Fruit fly (Drosophila melanogaster) whole organism, embryonic: ENCODE results near the gene CG9919.

ENCODE experiments used
- Adf1 ChIP-seq: fragments of 200-800 bp; sonication (Bioruptor generic); IDR thresholded peaks from 2 replicates; pipeline ENCODE4 v1.3.6; 2022; ENCODE audit warnings: missing biosample characterization, missing genetic modification characterization
- Awh ChIP-seq: fragments of 200-800 bp; sonication (Bioruptor generic); IDR thresholded peaks from 2 replicates; pipeline ENCODE4, ENCODE4 v1.3.6; 2022; ENCODE audit warnings: missing biosample characterization, missing genetic modification characterization
- Bgb ChIP-seq: fragments of 200-800 bp; sonication (Bioruptor generic); IDR thresholded peaks from 2 replicates; pipeline ENCODE4 v1.3.6; 2022; ENCODE audit warnings: missing biosample characterization, missing genetic modification characterization; ENCODE audit not compliant: partially characterized antibody
- C15 ChIP-seq: fragments of 200-800 bp; sonication (Bioruptor generic); IDR thresholded peaks from 3 replicates; pipeline ENCODE4 v1.3.6; 2022; ENCODE audit warnings: missing biosample characterization, missing genetic modification characterization
- CG11085 ChIP-seq: fragments of 200-800 bp; sonication (Bioruptor generic); IDR thresholded peaks from 2 replicates; pipeline ENCODE4 v1.3.6; 2022; ENCODE audit warnings: missing biosample characterization, missing genetic modification characterization
- CG11723 ChIP-seq: fragments of 200-800 bp; sonication (Bioruptor generic); optimal IDR thresholded peaks from 2 replicates; lab custom pipeline; 2017; ENCODE audit warnings: missing biosample characterization, mild to moderate bottlenecking, missing genetic modification characterization
- CG13894 ChIP-seq: fragments of 200-800 bp; sonication (Bioruptor generic); optimal IDR thresholded peaks from 3 replicates; lab custom pipeline; 2018; ENCODE audit warnings: missing biosample characterization, mild to moderate bottlenecking, missing genetic modification characterization, moderate library complexity
- CG15073 ChIP-seq: fragments of 200-800 bp; sonication (Bioruptor generic); optimal IDR thresholded peaks from 2 replicates; lab custom pipeline; 2016; ENCODE audit warnings: missing biosample characterization, missing genetic modification characterization
- CG16813 ChIP-seq: fragments of 200-800 bp; sonication (Bioruptor generic); IDR thresholded peaks from 3 replicates; pipeline ENCODE4 v1.3.6; 2022; ENCODE audit warnings: missing biosample characterization, missing genetic modification characterization; ENCODE audit not compliant: partially characterized antibody
- CG16815 ChIP-seq: fragments of 200-800 bp; sonication (Bioruptor generic); optimal IDR thresholded peaks from 3 replicates; lab custom pipeline; 2017; ENCODE audit warnings: missing biosample characterization, mild to moderate bottlenecking, missing genetic modification characterization
- CG17385 ChIP-seq: fragments of 200-800 bp; sonication (Bioruptor generic); optimal IDR thresholded peaks from 3 replicates; lab custom pipeline; 2018; ENCODE audit warnings: missing biosample characterization, mild to moderate bottlenecking, missing genetic modification characterization
- CG2116 ChIP-seq: fragments of 200-800 bp; sonication (Bioruptor generic); optimal IDR thresholded peaks from 3 replicates; lab custom pipeline; 2018; ENCODE audit warnings: missing biosample characterization, mild to moderate bottlenecking, missing genetic modification characterization
- CG32532 ChIP-seq: fragments of 200-800 bp; sonication (Bioruptor generic); IDR thresholded peaks from 2 replicates; pipeline ENCODE4 v1.3.6; 2022; ENCODE audit warnings: missing biosample characterization, missing genetic modification characterization
- CG33213 ChIP-seq: fragments of 200-800 bp; sonication (Bioruptor generic); optimal IDR thresholded peaks from 3 replicates; lab custom pipeline; 2016; ENCODE audit warnings: missing biosample characterization, missing genetic modification characterization
- CG4854 ChIP-seq: fragments of 200-800 bp; sonication (Bioruptor generic); optimal IDR thresholded peaks from 2 replicates; lab custom pipeline; 2016; ENCODE audit warnings: missing biosample characterization, missing genetic modification characterization, inconsistent platforms
- CG6254 ChIP-seq: fragments of 200-800 bp; sonication (Bioruptor generic); optimal IDR thresholded peaks from 3 replicates; lab custom pipeline; 2017; ENCODE audit warnings: mild to moderate bottlenecking, missing biosample characterization, missing genetic modification reagents, missing genetic modification characterization
- CG6654 ChIP-seq: fragments of 200-800 bp; sonication (Bioruptor generic); optimal IDR thresholded peaks from 2 replicates; lab custom pipeline; 2017; ENCODE audit warnings: missing biosample characterization, mild to moderate bottlenecking, missing genetic modification characterization
- CG6683 ChIP-seq: fragments of 200-800 bp; sonication (Bioruptor generic); optimal IDR thresholded peaks from 2 replicates; lab custom pipeline; 2017; ENCODE audit warnings: missing biosample characterization, mild to moderate bottlenecking, missing genetic modification characterization, missing genetic modification reagents
- CG7928 ChIP-seq: fragments of 200-800 bp; sonication (Bioruptor generic); optimal IDR thresholded peaks from 2 replicates; lab custom pipeline; 2017; ENCODE audit warnings: missing biosample characterization, mild to moderate bottlenecking, missing genetic modification characterization
- E2f1 ChIP-seq: fragments of 200-800 bp; sonication (Bioruptor generic); IDR thresholded peaks from 2 replicates; pipeline ENCODE4 v1.3.6; 2022; ENCODE audit warnings: missing biosample characterization, missing genetic modification characterization
- ERR ChIP-seq: fragments of 200-800 bp; sonication (Bioruptor generic); optimal IDR thresholded peaks from 2 replicates; lab custom pipeline; 2016; ENCODE audit warnings: missing biosample characterization, missing genetic modification characterization
- Elba2 ChIP-seq: fragments of 200-800 bp; sonication (Bioruptor generic); optimal IDR thresholded peaks from 3 replicates; lab custom pipeline; 2016; ENCODE audit warnings: missing biosample characterization, missing genetic modification characterization
- Fer3 ChIP-seq: fragments of 200-800 bp; sonication (Bioruptor generic); optimal IDR thresholded peaks from 2 replicates; lab custom pipeline; 2018; ENCODE audit warnings: missing biosample characterization, mild to moderate bottlenecking, missing genetic modification characterization, moderate library complexity
- HHEX ChIP-seq: fragments of 200-800 bp; sonication (Bioruptor generic); optimal IDR thresholded peaks from 3 replicates; lab custom pipeline; 2017; ENCODE audit warnings: missing biosample characterization, mild to moderate bottlenecking, missing genetic modification characterization, missing genetic modification reagents
- Hr39 ChIP-seq: fragments of >200 bp; optimal IDR thresholded peaks from 2 replicates; lab custom pipeline; 2017
- Optix ChIP-seq: fragments of 200-800 bp; sonication (Bioruptor generic); IDR thresholded peaks from 3 replicates; pipeline ENCODE4 v1.3.6; 2022; ENCODE audit warnings: missing biosample characterization, missing genetic modification characterization
- Rfx ChIP-seq: fragments of 200-800 bp; sonication (Bioruptor generic); IDR thresholded peaks from 2 replicates; pipeline ENCODE4 v1.3.6; 2022; ENCODE audit warnings: missing biosample characterization, missing genetic modification characterization
- Sox100B ChIP-seq: fragments of 200-800 bp; sonication (Bioruptor generic); optimal IDR thresholded peaks from 3 replicates; lab custom pipeline; 2018; ENCODE audit warnings: missing biosample characterization, mild to moderate bottlenecking, missing genetic modification characterization
- Xbp1 ChIP-seq: fragments of 200-800 bp; sonication (Bioruptor generic); optimal IDR thresholded peaks from 3 replicates; lab custom pipeline; 2016; ENCODE audit warnings: missing biosample characterization, mild to moderate bottlenecking, missing genetic modification characterization
- ab ChIP-seq: fragments of 200-800 bp; sonication (Bioruptor generic); optimal IDR thresholded peaks from 2 replicates; lab custom pipeline; 2016; ENCODE audit warnings: missing biosample characterization, missing genetic modification characterization
- bcd ChIP-seq: fragments of 200-800 bp; sonication (Bioruptor generic); optimal IDR thresholded peaks from 2 replicates; lab custom pipeline; 2017; ENCODE audit warnings: missing biosample characterization, mild to moderate bottlenecking, missing genetic modification characterization
- cad ChIP-seq: fragments of >200 bp; optimal IDR thresholded peaks from 2 replicates; lab custom pipeline; 2017; ENCODE audit warnings: missing biosample characterization, missing genetic modification characterization
- cwo ChIP-seq: fragments of 200-800 bp; sonication (Bioruptor generic); optimal IDR thresholded peaks from 3 replicates; lab custom pipeline; 2017; ENCODE audit warnings: missing biosample characterization, missing genetic modification characterization, mild to moderate bottlenecking, moderate library complexity, missing genetic modification reagents
- danr ChIP-seq: fragments of 200-800 bp; sonication (Bioruptor generic); IDR thresholded peaks from 2 replicates; pipeline ENCODE4 v1.3.6; 2022; ENCODE audit warnings: missing biosample characterization, missing genetic modification characterization
- esg ChIP-seq: fragments of 200-800 bp; sonication (Bioruptor generic); conservative IDR thresholded peaks from 2 replicates; pipeline ENCODE4 v1.3.6; 2022; ENCODE audit warnings: missing biosample characterization, missing genetic modification characterization
- gce ChIP-seq: fragments of 200-800 bp; sonication (Bioruptor generic); IDR thresholded peaks from 3 replicates; pipeline ENCODE4 v1.3.6; 2022; ENCODE audit warnings: missing biosample characterization, missing genetic modification characterization
- insv ChIP-seq, 2 experiments: fragments of 200-800 bp; sonication (Bioruptor generic); optimal IDR thresholded peaks; 3 replicates each; lab custom pipeline; 2016 to 2018; ENCODE audit warnings: missing biosample characterization in 2 of 2, missing genetic modification characterization in 2 of 2
- jing ChIP-seq: fragments of 200-800 bp; sonication (Bioruptor generic); optimal IDR thresholded peaks from 2 replicates; lab custom pipeline; 2018; ENCODE audit warnings: missing biosample characterization, mild to moderate bottlenecking, missing genetic modification characterization
- lola ChIP-seq, 3 experiments: fragments of >200 bp in 2 of 3; fragments of 200-800 bp in 1 of 3; sonication (Bioruptor generic) in 1 of 3; optimal IDR thresholded peaks; 2 replicates each; lab custom pipeline; 2017 to 2019; ENCODE audit warnings: missing biosample characterization in 3 of 3, missing genetic modification characterization in 3 of 3, mild to moderate bottlenecking in 1 of 3, moderate library complexity in 1 of 3
- nerfin-2 ChIP-seq: fragments of 200-800 bp; sonication (Bioruptor generic); IDR thresholded peaks from 2 replicates; pipeline ENCODE4 v1.3.6; 2022; ENCODE audit warnings: missing biosample characterization, missing genetic modification characterization; ENCODE audit not compliant: partially characterized antibody
- peb ChIP-seq: fragments of 200-800 bp; sonication (Bioruptor generic); IDR thresholded peaks from 2 replicates; pipeline ENCODE4 v1.3.6; 2022; ENCODE audit warnings: missing biosample characterization, missing genetic modification characterization
- phol ChIP-seq: fragments of 200-800 bp; sonication (Bioruptor generic); optimal IDR thresholded peaks from 3 replicates; lab custom pipeline; 2018; ENCODE audit warnings: missing biosample characterization, mild to moderate bottlenecking, missing genetic modification characterization, moderate library complexity
- pita ChIP-seq: fragments of 200-800 bp; sonication (Bioruptor generic); optimal IDR thresholded peaks from 2 replicates; lab custom pipeline; 2017; ENCODE audit warnings: missing biosample characterization, mild to moderate bottlenecking, missing genetic modification characterization
- pros ChIP-seq: fragments of 200-800 bp; sonication (Bioruptor generic); optimal IDR thresholded peaks from 3 replicates; lab custom pipeline; 2019; ENCODE audit warnings: missing biosample characterization, mild to moderate bottlenecking, missing genetic modification characterization, moderate library complexity
- sisA ChIP-seq: fragments of 200-800 bp; sonication (Bioruptor generic); IDR thresholded peaks from 2 replicates; pipeline ENCODE4 v1.3.6; 2022; ENCODE audit warnings: missing biosample characterization, missing genetic modification characterization
- sob ChIP-seq: fragments of 200-800 bp; sonication (Bioruptor generic); IDR thresholded peaks from 2 replicates; pipeline ENCODE4 v1.3.6; 2022; ENCODE audit warnings: missing biosample characterization, missing genetic modification characterization
- tap ChIP-seq: fragments of 200-800 bp; optimal IDR thresholded peaks from 3 replicates; lab custom pipeline; 2019; ENCODE audit warnings: missing biosample characterization, mild to moderate bottlenecking, missing genetic modification characterization, moderate library complexity
- tna ChIP-seq: fragments of 200-800 bp; sonication (Bioruptor generic); IDR thresholded peaks from 2 replicates; pipeline ENCODE4 v1.3.6; 2022; ENCODE audit warnings: missing biosample characterization, missing genetic modification characterization; ENCODE audit not compliant: partially characterized antibody
- tup ChIP-seq: fragments of 200-800 bp; sonication (Bioruptor generic); optimal IDR thresholded peaks from 2 replicates; lab custom pipeline; 2016; ENCODE audit warnings: missing biosample characterization, mild to moderate bottlenecking, missing genetic modification characterization, moderate library complexity
- usp ChIP-seq: fragments of >200 bp; optimal IDR thresholded peaks from 2 replicates; lab custom pipeline; 2017; ENCODE audit warnings: missing biosample characterization, missing genetic modification characterization
- vvl ChIP-seq: fragments of 200-800 bp; sonication (Bioruptor generic); IDR thresholded peaks from 2 replicates; pipeline ENCODE4 v1.3.6; 2022; ENCODE audit warnings: missing biosample characterization, missing genetic modification characterization

CG9919 gene

DNA sequence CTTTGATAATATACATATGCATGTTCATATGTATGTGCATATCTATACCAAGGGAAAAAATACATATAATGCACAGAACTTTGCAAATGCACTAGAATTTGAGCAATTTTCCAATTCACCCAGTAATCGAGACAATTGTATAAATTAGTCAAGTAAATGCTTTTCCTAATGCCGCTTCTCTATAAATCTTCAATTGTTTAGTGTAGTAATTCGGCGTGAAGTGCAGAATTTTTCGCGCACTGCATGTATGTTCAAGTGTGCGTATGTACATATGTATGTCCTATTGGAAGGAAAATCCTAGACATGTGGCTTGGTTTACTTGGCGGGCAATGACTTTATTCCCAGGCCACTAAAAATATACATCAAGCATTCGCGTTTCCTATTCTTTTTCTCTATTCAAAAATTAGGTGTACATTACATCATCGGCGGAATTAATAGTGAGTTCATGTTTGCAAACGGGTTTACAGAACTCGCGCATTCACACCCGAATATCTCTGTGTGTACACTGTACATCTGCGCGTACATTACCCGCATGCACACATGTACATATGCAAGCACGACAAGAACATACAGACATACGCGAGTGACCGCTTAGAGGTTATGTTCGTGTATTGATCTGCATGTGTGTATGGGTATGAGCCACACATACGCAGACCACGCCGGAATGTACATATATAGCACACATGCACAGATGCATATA, 11.6 kb downstream of the CG9919 start (continued):
- no peak for TF ChIP-seq ab
- TF ChIP-seq CG6683 (GFP tag; lab: Kevin White, UChicago) = no peak
- no peak for TF ChIP-seq esg (GFP tag; lab: Robert Waterston, UW)
- no peak for TF ChIP-seq usp
- TF ChIP-seq pita (GFP tag; lab: Kevin White, UChicago) = no peak
- no peak for TF ChIP-seq phol
- no peak for TF ChIP-seq CG6254 (GFP tag; lab: Kevin White, UChicago)
- TF ChIP-seq Awh (GFP tag; lab: Robert Waterston, UW) = no peak
- TF ChIP-seq CG15073 (GFP tag; lab: Kevin White, UChicago) = no peak
- no peak for TF ChIP-seq E2f1 (GFP tag; lab: Robert Waterston, UW)
- TF ChIP-seq nerfin-2 (GFP tag; lab: Robert Waterston, UW) = no peak
- TF ChIP-seq vvl (GFP tag; lab: Robert Waterston, UW) = no peak
- TF ChIP-seq tap = no peak
- TF ChIP-seq CG17385 (GFP tag; lab: Kevin White, UChicago) = no peak
- TF ChIP-seq Xbp1 (GFP tag; lab: Kevin White, UChicago) = no peak
- no peak for TF ChIP-seq Hr39 (lab: Kevin White, UChicago)
- TF ChIP-seq Elba2 (GFP tag; lab: Kevin White, UChicago) = peak; percentile 75
- no peak; the same call in 1 of the 2 replicates for TF ChIP-seq Rfx (GFP tag; lab: Robert Waterston, UW)
- TF ChIP-seq insv (GFP tag; optimal IDR thresholded peaks at IDR 0.05; lab: Kevin White, UChicago) = peak in 1 of 2 experiments; percentile 83
- TF ChIP-seq CG16815 = no peak
- TF ChIP-seq CG11723 (GFP tag; lab: Kevin White, UChicago) = no peak
- no peak for TF ChIP-seq lola (GFP tag; optimal IDR thresholded peaks at IDR 0.05; lab: Kevin White, UChicago)
- TF ChIP-seq Sox100B (GFP tag; lab: Kevin White, UChicago) = no peak
- no peak for TF ChIP-seq CG4854
- TF ChIP-seq CG16813 (GFP tag; lab: Robert Waterston, UW) = no peak
- TF ChIP-seq ERR (GFP tag; lab: Kevin White, UChicago) = no peak
- no peak for TF ChIP-seq sob (GFP tag; lab: Robert Waterston, UW)
- TF ChIP-seq HHEX (GFP tag; lab: Kevin White, UChicago) = no peak
- no peak for TF ChIP-seq bcd (GFP tag; lab: Kevin White, UChicago)
- TF ChIP-seq Optix = no peak
- TF ChIP-seq CG6654 = no peak
- peak; percentile 34 for TF ChIP-seq CG13894 (tag; lab: Kevin White, UChicago)
- TF ChIP-seq peb (GFP tag; lab: Robert Waterston, UW) = no peak
- TF ChIP-seq CG2116 = no peak
- no peak for TF ChIP-seq jing (GFP tag; lab: Kevin White, UChicago)
- no peak for TF ChIP-seq CG32532
- TF ChIP-seq Fer3 (tag; lab: Kevin White, UChicago) = no peak
- no peak for TF ChIP-seq CG7928
- TF ChIP-seq Adf1 (GFP tag; lab: Robert Waterston, UW) = no peak
- TF ChIP-seq CG11085 = no peak
- TF ChIP-seq sisA = no peak
- no peak for TF ChIP-seq C15 (GFP tag; lab: Robert Waterston, UW)
- TF ChIP-seq tna = no peak
- TF ChIP-seq tup (GFP tag; lab: Kevin White, UChicago) = no peak
- TF ChIP-seq danr = no peak
- TF ChIP-seq cad (GFP tag; lab: Kevin White, UChicago) = no peak
- no peak for TF ChIP-seq gce (GFP tag; lab: Robert Waterston, UW)
- no peak for TF ChIP-seq pros (GFP tag; lab: Kevin White, UChicago)
- TF ChIP-seq Bgb (GFP tag; lab: Robert Waterston, UW) = peak; percentile 49; the same call in 1 of the 2 replicates
- TF ChIP-seq cwo (GFP tag; lab: Kevin White, UChicago) = peak; percentile 6
- no peak for TF ChIP-seq CG33213 (GFP tag; lab: Kevin White, UChicago)
